Worm (Caenorhabditis elegans): ENCODE results near the gene rsp-8.

ce11 chrIII:11807418-11807817 lies 18.8 kb upstream of the rsp-8 start, which contains the start of gene C18D11.10:
- TF ChIP-seq ama-1 (optimal IDR thresholded peaks at IDR 0.05) (no peak), F13H6.1 (tag; optimal IDR thresholded peaks at IDR 0.05) (no peak), elt-1 (tag; optimal IDR thresholded peaks at IDR 0.05) (no peak), dmd-4 (tag; optimal IDR thresholded peaks at IDR 0.05) (no peak), alr-1 (tag; optimal IDR thresholded peaks at IDR 0.05) (no peak), unc-62 (GFP tag; optimal IDR thresholded peaks at IDR 0.05) (no peak), lsy-2 (tag; optimal IDR thresholded peaks at IDR 0.05) (no peak), R02D3.7 (tag; optimal IDR thresholded peaks at IDR 0.05) (no peak), unc-55 (GFP tag; optimal IDR thresholded peaks at IDR 0.05) (no peak), nhr-77 (tag; optimal IDR thresholded peaks at IDR 0.05) (no peak), fos-1 (tag; optimal IDR thresholded peaks at IDR 0.05) (no peak)

All from whole organism, L2 larva.